Worm (Caenorhabditis elegans): Measurements from ENCODE around the gene C38C6.3.
"Not testable (repeated sequence)": the region's sequence is repeated elsewhere in the genome, so short reads cannot be mapped to it uniquely, and the experiment has no call there.

DNA sequence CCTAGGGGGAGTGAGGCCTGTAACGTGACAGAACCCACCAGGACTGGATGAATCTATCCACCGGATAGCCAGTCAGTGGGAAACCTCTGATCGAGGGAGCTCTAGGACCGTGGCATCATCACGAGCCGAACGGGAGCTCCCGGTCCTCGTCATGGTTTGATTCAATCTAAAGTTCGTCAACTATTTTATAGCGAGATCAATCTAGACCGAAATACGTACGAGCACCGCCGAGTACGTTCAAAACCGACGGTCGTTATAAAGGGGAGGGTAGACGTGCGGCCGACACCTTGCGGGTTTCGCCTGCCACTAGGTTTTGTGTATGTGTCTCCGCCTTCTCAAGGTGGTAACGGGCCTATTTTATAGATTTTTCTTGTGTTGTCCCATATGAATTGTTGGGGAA lies 8.5 kb downstream of the C38C6.3 start:
- not testable (repeated sequence) for TF ChIP-seq ztf-4 (tag; optimal IDR thresholded peaks at IDR 0.05); snu-23 (GFP tag; optimal IDR thresholded peaks at IDR 0.05); nhr-12 (tag; optimal IDR thresholded peaks at IDR 0.05); elt-3 (tag; optimal IDR thresholded peaks at IDR 0.05); ama-1 (optimal IDR thresholded peaks at IDR 0.05); dpl-1 (GFP tag; optimal IDR thresholded peaks at IDR 0.05); nhr-77 (tag; optimal IDR thresholded peaks at IDR 0.05); alr-1 (tag; optimal IDR thresholded peaks at IDR 0.05; ENCODE audit: borderline replicate concordance); efl-3 (GFP tag; optimal IDR thresholded peaks at IDR 0.05); C16A3.4 (tag; optimal IDR thresholded peaks at IDR 0.05)
- TF ChIP-seq snpc-4 (tag; optimal IDR thresholded peaks at IDR 0.05): peak; percentile 91
- TF ChIP-seq lin-14 (GFP tag; optimal IDR thresholded peaks at IDR 0.05): peak; percentile 10
